Fruit fly (Drosophila melanogaster): ENCODE results near the gene CG18508.

CG18508 gene

dm6 chrX:3173072-3173471 is at the start of gene CG18508:
Gene CG18508, minus strand, starts transcription at chrX:3173140.
- no peak for TF ChIP-seq noc (tag; optimal IDR thresholded peaks at IDR 0.05)

- no peak for TF ChIP-seq noc (tag; optimal IDR thresholded peaks at IDR 0.05)
Observed at dm6 chrX:3205887-3206794, 33.2 kb upstream of the CG18508 start.

dm6 chrX:3193774-3194173 is 20.8 kb upstream of the CG18508 start:
- TF ChIP-seq noc (tag; optimal IDR thresholded peaks at IDR 0.05) = no peak

dm6 chrX:3192301-3192700 is 19.4 kb upstream of the CG18508 start:
- no peak for TF ChIP-seq noc (tag; optimal IDR thresholded peaks at IDR 0.05)

- no peak for TF ChIP-seq noc (tag; optimal IDR thresholded peaks at IDR 0.05)
Observed at dm6 chrX:3190837-3191458, 18.0 kb upstream of the CG18508 start.

dm6 chrX:3189723-3190122 is 16.8 kb upstream of the CG18508 start:
- no peak for TF ChIP-seq noc (tag; optimal IDR thresholded peaks at IDR 0.05)

DNA sequence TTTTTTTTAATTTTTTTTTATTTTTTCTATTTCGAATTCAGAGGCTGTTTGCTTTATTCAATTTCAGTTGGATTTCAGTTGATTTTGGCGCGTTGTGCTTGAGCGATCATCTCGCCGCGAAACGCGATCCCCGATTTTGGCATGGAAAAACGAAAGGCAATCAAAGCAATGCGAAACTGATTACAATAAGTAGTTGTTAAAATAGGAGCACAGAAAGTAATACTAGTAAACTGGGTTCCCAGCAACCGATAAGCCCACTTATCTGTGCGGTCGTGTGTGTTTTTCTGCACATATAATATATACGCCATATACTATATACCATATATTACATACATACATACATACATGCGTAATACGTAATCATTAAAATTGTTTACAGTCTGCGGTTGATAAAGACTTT is 16.2 kb upstream of the CG18508 start:
- TF ChIP-seq noc (tag; optimal IDR thresholded peaks at IDR 0.05) = no peak

DNA sequence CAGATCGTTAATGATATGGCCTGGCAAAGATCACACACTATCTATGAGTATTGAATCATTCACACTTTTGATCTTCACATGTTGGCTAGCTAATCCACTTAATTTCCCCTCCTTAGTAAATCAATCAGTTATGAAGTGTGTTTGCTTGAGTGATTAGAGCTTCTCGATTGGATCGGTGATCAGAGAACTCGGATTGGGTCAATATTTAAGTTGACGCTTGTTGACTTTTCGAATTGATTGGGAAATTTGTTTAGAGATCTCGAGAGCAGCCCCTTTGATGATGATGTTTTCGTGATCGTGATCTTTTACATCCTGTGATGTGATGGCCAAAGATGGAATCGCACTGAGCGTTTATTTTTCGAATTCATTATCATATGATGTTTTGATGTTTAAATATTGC is 15.5 kb upstream of the CG18508 start:
- peak; percentile 13 for TF ChIP-seq noc (tag; optimal IDR thresholded peaks at IDR 0.05)

DNA sequence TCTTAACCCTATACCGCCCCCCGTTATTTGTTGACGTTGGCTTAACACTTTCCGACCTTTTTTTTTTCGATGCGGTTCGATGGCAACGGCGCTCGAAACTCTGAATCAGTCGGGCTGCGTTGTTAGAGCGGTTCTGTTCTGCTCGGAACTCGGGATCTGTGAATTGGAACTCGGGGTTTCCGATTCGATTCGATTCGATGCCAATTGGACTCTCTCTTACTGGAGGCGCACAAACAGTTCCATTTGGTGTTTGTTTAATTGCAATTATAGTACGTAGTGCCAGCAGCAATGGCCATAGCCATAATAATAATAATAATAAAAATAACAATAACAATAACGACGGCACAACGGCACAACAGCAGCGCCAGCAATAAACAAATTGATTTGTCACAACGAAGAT is 14.7 kb upstream of the CG18508 start:
- no peak for TF ChIP-seq noc (tag; optimal IDR thresholded peaks at IDR 0.05)

DNA sequence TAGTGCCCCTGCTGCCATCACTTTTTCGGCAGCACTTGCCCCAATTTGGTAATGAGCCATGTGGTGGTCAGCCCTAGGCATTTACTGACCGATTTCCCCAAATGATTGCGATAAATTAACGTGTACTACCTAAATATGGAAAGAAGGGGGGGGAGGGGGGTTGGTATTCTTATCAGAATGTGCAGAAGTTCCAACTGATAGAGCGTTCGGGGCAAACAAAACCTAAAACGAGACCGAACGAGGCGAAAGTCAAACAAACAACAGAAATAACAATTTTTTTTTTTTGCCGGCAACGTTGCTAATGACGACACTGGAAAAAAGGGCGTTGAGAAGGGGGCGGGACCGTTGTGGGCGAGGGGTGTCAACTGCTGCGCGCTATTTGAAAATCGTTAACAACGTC is 13.6 kb upstream of the CG18508 start:
- TF ChIP-seq noc (tag; optimal IDR thresholded peaks at IDR 0.05) = no peak

DNA sequence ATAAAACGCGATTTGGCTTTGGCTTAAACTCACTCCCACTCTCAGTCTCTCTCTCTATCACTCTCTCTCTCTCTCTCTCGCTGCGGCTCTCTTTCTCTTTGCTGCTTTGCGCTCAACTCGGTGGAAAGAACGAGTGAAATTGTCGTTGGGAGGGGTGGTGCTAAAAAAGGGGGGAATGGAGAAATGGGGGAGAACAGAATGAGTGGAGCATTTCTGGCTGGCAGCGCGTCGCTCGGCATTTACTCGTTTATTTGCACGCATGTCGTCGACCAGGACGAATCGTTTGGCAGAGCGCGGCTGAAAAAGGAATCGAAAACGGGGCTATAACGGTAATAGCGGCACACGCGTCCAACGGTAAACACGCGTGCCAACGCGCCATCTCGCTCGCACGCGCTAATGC is 3.3 kb upstream of the CG18508 start, which contains the start of gene dnc:
dnc (plus strand) TSS at position 248 of the 400 bp plus-strand sequence.
- no peak for TF ChIP-seq noc (tag; optimal IDR thresholded peaks at IDR 0.05)

dm6 chrX:3174881-3175874 is 2.2 kb upstream of the CG18508 start, which contains the start of gene CG3939:
Gene CG3939, plus strand, starts transcription at chrX:3175018.
- TF ChIP-seq noc (tag; optimal IDR thresholded peaks at IDR 0.05) = no peak

DNA sequence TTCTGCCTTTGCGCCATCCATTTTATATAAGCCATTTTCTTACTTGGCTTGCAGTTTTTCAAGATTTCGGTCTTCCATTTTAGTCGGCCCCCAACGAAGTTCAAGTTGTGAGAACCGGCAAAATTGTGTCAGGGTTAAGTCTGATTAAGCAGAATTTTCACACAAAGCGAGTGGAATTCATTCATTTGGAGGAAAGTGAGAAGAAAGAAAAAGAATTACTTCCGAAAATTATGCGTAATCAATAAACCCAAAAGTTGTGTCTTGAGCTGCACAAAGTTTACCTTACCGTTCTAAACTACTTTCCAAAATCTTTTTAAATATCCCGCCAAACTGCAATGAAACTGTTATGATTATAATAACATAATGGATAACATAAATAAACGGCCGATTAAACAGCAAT is 1.4 kb upstream of the CG18508 start, which contains the start of gene Fcp3C:
Fcp3C (minus strand) TSS at position 101 of the 400 bp plus-strand sequence.
- no peak for TF ChIP-seq noc (tag; optimal IDR thresholded peaks at IDR 0.05)

dm6 chrX:3172217-3172616 is 723 bp downstream of the CG18508 start:
- TF ChIP-seq noc (tag; optimal IDR thresholded peaks at IDR 0.05) = no peak

dm6 chrX:3162405-3163256 is 10.3 kb downstream of the CG18508 start:
- TF ChIP-seq noc (tag; optimal IDR thresholded peaks at IDR 0.05) = peak; percentile 83

Measured in whole organism, larva.